Worm (Caenorhabditis elegans) whole organism, early embryonic: Measurements from ENCODE around the gene T24H7.8.

Experiments used
- B0310.2 ChIP-seq: sonication (generic microtip); optimal IDR thresholded peaks from 2 replicates; lab custom pipeline; 2016; ENCODE audit warnings: mild to moderate bottlenecking, missing genetic modification characterization, missing compliant biosample characterization
- F13C5.2 ChIP-seq: sonication (generic microtip); optimal IDR thresholded peaks from 2 replicates; lab custom pipeline; 2017; ENCODE audit warnings: mild to moderate bottlenecking, missing genetic modification characterization, inconsistent platforms, missing compliant biosample characterization
- aly-1 ChIP-seq: sonication (generic microtip); optimal IDR thresholded peaks from 2 replicates; lab custom pipeline; 2016; ENCODE audit warnings: missing genetic modification characterization, missing compliant biosample characterization
- ama-1 ChIP-seq: fragments of 150-350 bp; optimal IDR thresholded peaks from 2 replicates; lab custom pipeline; 2014
- ceh-13 ChIP-seq: fragments of 200-800 bp; sonication (Bioruptor generic); optimal IDR thresholded peaks from 2 replicates; lab custom pipeline; 2018; ENCODE audit warnings: mild to moderate bottlenecking, missing genetic modification characterization, missing compliant biosample characterization
- ceh-36 ChIP-seq: sonication (generic microtip); optimal IDR thresholded peaks from 2 replicates; lab custom pipeline; 2016; ENCODE audit warnings: missing genetic modification characterization, inconsistent platforms, missing compliant biosample characterization
- ets-7 ChIP-seq: sonication (generic microtip); optimal IDR thresholded peaks from 2 replicates; lab custom pipeline; 2016; ENCODE audit warnings: missing genotype, missing genetic modification characterization, missing compliant biosample characterization
- flt-1 ChIP-seq: fragments of 200-800 bp; sonication (Bioruptor generic); IDR thresholded peaks from 2 replicates; pipeline ENCODE4 v1.3.6; 2022; ENCODE audit warnings: missing genetic modification characterization, missing compliant biosample characterization
- hmbx-1 ChIP-seq: sonication (generic microtip); optimal IDR thresholded peaks from 2 replicates; lab custom pipeline; 2016; ENCODE audit warnings: mild to moderate bottlenecking, missing genetic modification characterization, missing compliant biosample characterization
- hmg-4 ChIP-seq: fragments of 200-800 bp; sonication (Bioruptor generic); optimal IDR thresholded peaks from 2 replicates; lab custom pipeline; 2018; ENCODE audit warnings: mild to moderate bottlenecking, missing genetic modification characterization, missing compliant biosample characterization
- hnd-1 ChIP-seq: sonication (generic microtip); optimal IDR thresholded peaks from 2 replicates; lab custom pipeline; 2016; ENCODE audit warnings: missing genetic modification characterization, missing compliant biosample characterization
- pes-1 ChIP-seq: fragments of 200-800 bp; sonication (Bioruptor generic); IDR thresholded peaks from 2 replicates; pipeline ENCODE4 v1.3.6; 2022; ENCODE audit warnings: missing genetic modification reagents, missing genetic modification characterization, missing compliant biosample characterization
- scrt-1 ChIP-seq: fragments of 200-800 bp; sonication (Bioruptor generic); IDR thresholded peaks from 2 replicates; pipeline ENCODE4 v1.3.6; 2022; ENCODE audit warnings: missing genetic modification characterization, missing compliant biosample characterization
- sea-1 ChIP-seq: fragments of 200-800 bp; sonication (Bioruptor generic); conservative IDR thresholded peaks from 2 replicates; pipeline ENCODE4 v1.3.6; 2022; ENCODE audit warnings: missing genetic modification characterization, missing compliant biosample characterization
- tbx-11 ChIP-seq: fragments of 200-800 bp; sonication (Bioruptor generic); IDR thresholded peaks from 2 replicates; pipeline ENCODE4 v1.3.6; 2022; ENCODE audit warnings: missing genetic modification characterization, missing compliant biosample characterization
- tbx-37 ChIP-seq: fragments of 200-800 bp; sonication (Bioruptor generic); conservative IDR thresholded peaks from 2 replicates; pipeline ENCODE4 v1.3.6; 2022; ENCODE audit warnings: missing genetic modification reagents, missing genetic modification characterization, missing compliant biosample characterization
- tra-4 ChIP-seq: sonication (generic microtip); optimal IDR thresholded peaks from 2 replicates; lab custom pipeline; 2017; ENCODE audit warnings: missing genetic modification characterization, missing compliant biosample characterization

The T24H7.8 gene

ce11 chrII:6241758-6242157 is at the start of gene T24H7.8:
Gene T24H7.8 (plus strand): TSS chrII:6242058.
- no peak for TF ChIP-seq tbx-37 (GFP tag; lab: Robert Waterston, UW)
- TF ChIP-seq sea-1 (GFP tag; lab: Robert Waterston, UW), result no peak
- no peak for TF ChIP-seq hmg-4 (GFP tag; lab: Kevin White, UChicago)

- TF ChIP-seq F13C5.2 (no peak), B0310.2 (no peak), hmg-4 (GFP tag; lab: Kevin White, UChicago) (no peak), pes-1 (GFP tag; lab: Robert Waterston, UW) (no peak), tbx-11 (no peak)
Observed at ce11 chrII:6192484-6192883, 49.4 kb upstream of the T24H7.8 start, which contains the start of gene cpb-2. Gene cpb-2 (plus strand): TSS chrII:6192784.

- no peak for TF ChIP-seq tra-4 (tag; lab: Kevin White, UChicago)
- no peak for TF ChIP-seq sea-1 (GFP tag; lab: Robert Waterston, UW)
- TF ChIP-seq F13C5.2, result no peak
- TF ChIP-seq ets-7 (tag; lab: Kevin White, UChicago), result no peak
- no peak for TF ChIP-seq hmbx-1 (tag; lab: Kevin White, UChicago)
- TF ChIP-seq flt-1 (GFP tag; lab: Robert Waterston, UW), result no peak
- no peak for TF ChIP-seq ceh-13 (GFP tag; lab: Kevin White, UChicago)
Observed at ce11 chrII:6196875-6197274, 45.0 kb upstream of the T24H7.8 start, which contains the start of the genes rbmx-2 and C30B5.2. Gene rbmx-2 (minus strand): TSS chrII:6196948. Gene C30B5.2 (plus strand): TSS chrII:6197180.

ce11 chrII:6198468-6198867 is 43.4 kb upstream of the T24H7.8 start, which contains the start of gene szy-4:
Gene szy-4 (plus strand): TSS chrII:6198696.
- TF ChIP-seq ceh-36 (tag; lab: Kevin White, UChicago) (no peak), hmbx-1 (tag; lab: Kevin White, UChicago) (no peak), ceh-13 (GFP tag; lab: Kevin White, UChicago) (no peak), aly-1 (tag; lab: Kevin White, UChicago) (no peak), F13C5.2 (no peak), hnd-1 (tag; lab: Kevin White, UChicago) (no peak), tra-4 (tag; lab: Kevin White, UChicago) (no peak), tbx-11 (no peak), flt-1 (GFP tag; lab: Robert Waterston, UW) (no peak), pes-1 (GFP tag; lab: Robert Waterston, UW) (no peak), sea-1 (GFP tag; lab: Robert Waterston, UW) (no peak), tbx-37 (GFP tag; lab: Robert Waterston, UW) (no peak)

ce11 chrII:6199010-6199409 is 42.8 kb upstream of the T24H7.8 start:
- no peak for TF ChIP-seq hmbx-1 (tag; lab: Kevin White, UChicago)
- no peak for TF ChIP-seq sea-1 (GFP tag; lab: Robert Waterston, UW)
- no peak for TF ChIP-seq hmg-4 (GFP tag; lab: Kevin White, UChicago)
- TF ChIP-seq ceh-36 (tag; lab: Kevin White, UChicago), result no peak
- no peak for TF ChIP-seq tra-4 (tag; lab: Kevin White, UChicago)
- TF ChIP-seq tbx-11, result no peak
- no peak for TF ChIP-seq F13C5.2

- TF ChIP-seq pes-1 (GFP tag; lab: Robert Waterston, UW), result no peak
- TF ChIP-seq F13C5.2, result no peak
- TF ChIP-seq tra-4 (tag; lab: Kevin White, UChicago), result no peak
- no peak for TF ChIP-seq ama-1 (lab: Kevin White, UChicago)
- no peak for TF ChIP-seq tbx-11
- no peak for TF ChIP-seq ceh-36 (tag; lab: Kevin White, UChicago)
- TF ChIP-seq ceh-13 (GFP tag; lab: Kevin White, UChicago), result no peak
- TF ChIP-seq hmbx-1 (tag; lab: Kevin White, UChicago), result no peak
- no peak for TF ChIP-seq hnd-1 (tag; lab: Kevin White, UChicago)
- no peak for TF ChIP-seq tbx-37 (GFP tag; lab: Robert Waterston, UW)
- no peak for TF ChIP-seq ets-7 (tag; lab: Kevin White, UChicago)
Observed at ce11 chrII:6202910-6203309, 38.9 kb upstream of the T24H7.8 start, which contains the start of gene C30B5.17. Gene C30B5.17 (minus strand): TSS chrII:6203010.

- no peak for TF ChIP-seq tra-4 (tag; lab: Kevin White, UChicago)
- no peak for TF ChIP-seq ama-1 (lab: Kevin White, UChicago)
- TF ChIP-seq tbx-11, result no peak
- TF ChIP-seq pes-1 (GFP tag; lab: Robert Waterston, UW), result no peak
- TF ChIP-seq aly-1 (tag; lab: Kevin White, UChicago), result no peak
- no peak for TF ChIP-seq ets-7 (tag; lab: Kevin White, UChicago)
- no peak for TF ChIP-seq sea-1 (GFP tag; lab: Robert Waterston, UW)
- no peak for TF ChIP-seq ceh-36 (tag; lab: Kevin White, UChicago)
- TF ChIP-seq B0310.2, result no peak
- TF ChIP-seq hnd-1 (tag; lab: Kevin White, UChicago), result no peak
- no peak for TF ChIP-seq ceh-13 (GFP tag; lab: Kevin White, UChicago)
- no peak for TF ChIP-seq scrt-1 (GFP tag; lab: Robert Waterston, UW)
- TF ChIP-seq F13C5.2, result no peak
- no peak for TF ChIP-seq hmg-4 (GFP tag; lab: Kevin White, UChicago)
- TF ChIP-seq tbx-37 (GFP tag; lab: Robert Waterston, UW), result no peak
- no peak for TF ChIP-seq flt-1 (GFP tag; lab: Robert Waterston, UW)
- no peak for TF ChIP-seq hmbx-1 (tag; lab: Kevin White, UChicago)
Observed at ce11 chrII:6207252-6207651, 34.6 kb upstream of the T24H7.8 start.

ce11 chrII:6208116-6208515 is 33.7 kb upstream of the T24H7.8 start, which contains the start of gene daf-37:
Gene daf-37 (minus strand): TSS chrII:6208216.
- no peak for TF ChIP-seq aly-1 (tag; lab: Kevin White, UChicago)
- no peak for TF ChIP-seq ceh-36 (tag; lab: Kevin White, UChicago)
- no peak for TF ChIP-seq tbx-11
- no peak for TF ChIP-seq tbx-37 (GFP tag; lab: Robert Waterston, UW)
- no peak for TF ChIP-seq pes-1 (GFP tag; lab: Robert Waterston, UW)
- no peak for TF ChIP-seq F13C5.2
- TF ChIP-seq hmg-4 (GFP tag; lab: Kevin White, UChicago), result no peak
- TF ChIP-seq sea-1 (GFP tag; lab: Robert Waterston, UW), result no peak
- TF ChIP-seq B0310.2, result no peak
- TF ChIP-seq ets-7 (tag; lab: Kevin White, UChicago), result no peak
- TF ChIP-seq hnd-1 (tag; lab: Kevin White, UChicago), result no peak
- TF ChIP-seq flt-1 (GFP tag; lab: Robert Waterston, UW), result no peak
- TF ChIP-seq ceh-13 (GFP tag; lab: Kevin White, UChicago), result no peak
- TF ChIP-seq tra-4 (tag; lab: Kevin White, UChicago), result no peak
- TF ChIP-seq scrt-1 (GFP tag; lab: Robert Waterston, UW), result no peak
- TF ChIP-seq hmbx-1 (tag; lab: Kevin White, UChicago), result no peak
- no peak for TF ChIP-seq ama-1 (lab: Kevin White, UChicago)
